Fruit fly (Drosophila melanogaster): ENCODE results near the gene AdipoR.

The AdipoR gene

dm6 chr3R:22590668-22591275 is 43.1 kb upstream of the AdipoR start (continued):
- TF ChIP-seq jigr1 (GFP tag; IDR thresholded peaks at IDR 0.05) = 0 out of 3 replicates have a peak, but pooled peaks have one; percentile 13
- TF ChIP-seq CG14441 (GFP tag; IDR thresholded peaks at IDR 0.05) = 0 out of 2 replicates have a peak, but pooled peaks have one; percentile 28
- TF ChIP-seq CG18619 (GFP tag; optimal IDR thresholded peaks at IDR 0.05) = peak; percentile 51
- TF ChIP-seq CG10321 (GFP tag; IDR thresholded peaks at IDR 0.05) = no peak
- TF ChIP-seq Doc2 (GFP tag; IDR thresholded peaks at IDR 0.05) = no peak
- no peak for TF ChIP-seq repo (GFP tag; optimal IDR thresholded peaks at IDR 0.05)
- TF ChIP-seq chn (GFP tag; optimal IDR thresholded peaks at IDR 0.05) = peak; percentile 60
- no peak; the same call in 1 of the 2 replicates for TF ChIP-seq crol (GFP tag; IDR thresholded peaks at IDR 0.05)
- no peak for TF ChIP-seq Ravus (GFP tag; IDR thresholded peaks at IDR 0.05)
- TF ChIP-seq seq (GFP tag; IDR thresholded peaks at IDR 0.05) = no peak
- peak; percentile 68 for TF ChIP-seq ATbp (GFP tag; optimal IDR thresholded peaks at IDR 0.05)
- no peak for TF ChIP-seq Lim3 (GFP tag; IDR thresholded peaks at IDR 0.05)
- peak; percentile 17; the same call in 1 of the 2 replicates for TF ChIP-seq Oaz (GFP tag; IDR thresholded peaks at IDR 0.05)
- no peak for TF ChIP-seq CG1024 (GFP tag; IDR thresholded peaks at IDR 0.05)
- TF ChIP-seq danr (GFP tag; IDR thresholded peaks at IDR 0.05) = no peak
- no peak for TF ChIP-seq CG11696 (GFP tag; IDR thresholded peaks at IDR 0.05)
- no peak for TF ChIP-seq zfh2 (GFP tag; optimal IDR thresholded peaks at IDR 0.05)
- no peak for TF ChIP-seq ab (GFP tag; optimal IDR thresholded peaks at IDR 0.05)
- peak; percentile 26 for TF ChIP-seq lab (GFP tag; optimal IDR thresholded peaks at IDR 0.05)
- TF ChIP-seq CG12219 (GFP tag; optimal IDR thresholded peaks at IDR 0.05) = peak; percentile 40
- TF ChIP-seq CG12104 (GFP tag; optimal IDR thresholded peaks at IDR 0.05) = peak; percentile 61
- peak; percentile 71 for TF ChIP-seq CG7839 (tag; optimal IDR thresholded peaks at IDR 0.05)
- no peak for TF ChIP-seq insv (GFP tag; optimal IDR thresholded peaks at IDR 0.05)
- TF ChIP-seq CG7556 (GFP tag; optimal IDR thresholded peaks at IDR 0.05) = peak; percentile 82
- TF ChIP-seq ewg (GFP tag; optimal IDR thresholded peaks at IDR 0.05) = peak; percentile 62
- no peak for TF ChIP-seq ham (GFP tag; IDR thresholded peaks at IDR 0.05)
- no peak for TF ChIP-seq mirr (GFP tag; optimal IDR thresholded peaks at IDR 0.05)
- TF ChIP-seq fd64A (GFP tag; optimal IDR thresholded peaks at IDR 0.05) = no peak
- peak; percentile 89 for TF ChIP-seq D19B (GFP tag; optimal IDR thresholded peaks at IDR 0.05)
- TF ChIP-seq ftz-f1 (GFP tag; optimal IDR thresholded peaks at IDR 0.05) = no peak
- TF ChIP-seq NFAT (GFP tag; IDR thresholded peaks at IDR 0.05) = no peak
- TF ChIP-seq CG17612 (GFP tag; IDR thresholded peaks at IDR 0.05) = no peak
- peak; percentile 65 for TF ChIP-seq PHDP (tag; optimal IDR thresholded peaks at IDR 0.05)
- TF ChIP-seq CG32772 (GFP tag; IDR thresholded peaks at IDR 0.05) = peak; percentile 33; the same call in 1 of the 2 replicates
- TF ChIP-seq wdn (GFP tag; IDR thresholded peaks at IDR 0.05) = no peak
- no peak for TF ChIP-seq CG7987 (GFP tag; optimal IDR thresholded peaks at IDR 0.05)
- peak; percentile 47 for TF ChIP-seq pum (GFP tag; optimal IDR thresholded peaks at IDR 0.05)
- no peak for TF ChIP-seq Rfx (GFP tag; IDR thresholded peaks at IDR 0.05)
- no peak for TF ChIP-seq crc (GFP tag; optimal IDR thresholded peaks at IDR 0.05)
- TF ChIP-seq hb (GFP tag; IDR thresholded peaks at IDR 0.05; ENCODE audit: partially characterized antibody) = no peak
- TF ChIP-seq usp (GFP tag; optimal IDR thresholded peaks at IDR 0.05) = no peak
- TF ChIP-seq CG3726 (GFP tag; IDR thresholded peaks at IDR 0.05) = no peak
- peak; percentile 47 for TF ChIP-seq Atf3 (GFP tag; optimal IDR thresholded peaks at IDR 0.05)
- peak; percentile 66; the same call in 2 of the 3 replicates for TF ChIP-seq zfh1 (GFP tag; IDR thresholded peaks at IDR 0.05)
- no peak for TF ChIP-seq YL-1 (GFP tag; optimal IDR thresholded peaks at IDR 0.05)
- TF ChIP-seq CTCF (GFP tag; optimal IDR thresholded peaks at IDR 0.05) = no peak
- TF ChIP-seq tx (GFP tag; optimal IDR thresholded peaks at IDR 0.05) = peak; percentile 36
- TF ChIP-seq unc-4 (GFP tag; IDR thresholded peaks at IDR 0.05; ENCODE audit: partially characterized antibody) = no peak
- peak; percentile 68 for TF ChIP-seq wor (GFP tag; IDR thresholded peaks at IDR 0.05)
- peak; percentile 13 for TF ChIP-seq en (GFP tag; optimal IDR thresholded peaks at IDR 0.05)
- TF ChIP-seq Ada2b (GFP tag; IDR thresholded peaks at IDR 0.05) = 0 out of 2 replicates have a peak, but pooled peaks have one; percentile 13
- no peak for TF ChIP-seq CG7357 (GFP tag; IDR thresholded peaks at IDR 0.05)
